Fruit fly (Drosophila melanogaster): ENCODE results near the gene CG14186.

Gene CG14186

DNA sequence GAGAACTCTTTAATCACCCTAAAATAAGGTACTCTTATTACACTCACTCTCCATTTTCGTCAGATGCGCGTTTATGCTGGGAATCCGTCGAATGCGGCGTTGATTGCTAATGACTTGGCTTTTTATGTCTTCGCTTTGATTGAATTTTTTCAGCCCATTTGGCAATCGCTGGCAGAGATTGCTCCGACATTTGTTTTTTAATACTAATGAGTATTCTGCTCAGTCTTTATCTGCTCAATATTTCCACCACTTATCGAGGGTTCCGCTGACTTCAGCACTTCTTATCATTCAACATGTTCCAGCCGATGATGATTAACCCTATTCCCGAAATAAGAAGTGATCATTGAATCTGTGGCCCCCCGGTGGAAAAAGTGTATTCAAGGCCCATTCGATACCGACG lies 28.0 kb upstream of the CG14186 start, which contains the start of gene obst-J:
TSS of gene obst-J (minus strand) at position 101 of the 400 bp plus-strand sequence.
- no peak for TF ChIP-seq H15 (GFP tag; IDR thresholded peaks at IDR 0.05)

- no peak for TF ChIP-seq Hand (GFP tag; optimal IDR thresholded peaks at IDR 0.05)
- TF ChIP-seq Dll (GFP tag; IDR thresholded peaks at IDR 0.05; ENCODE audit: partially characterized antibody) = 0 out of 4 replicates have a peak, but pooled peaks have one; percentile 31
- no peak for TF ChIP-seq dati (GFP tag; IDR thresholded peaks at IDR 0.05)
- no peak for TF ChIP-seq CG13775 (GFP tag; optimal IDR thresholded peaks at IDR 0.05)
- no peak for TF ChIP-seq Hr51 (GFP tag; optimal IDR thresholded peaks at IDR 0.05)
- TF ChIP-seq pum (GFP tag; optimal IDR thresholded peaks at IDR 0.05) = no peak
- no peak for TF ChIP-seq CG34422 (GFP tag; IDR thresholded peaks at IDR 0.05)
- no peak for TF ChIP-seq CG3726 (GFP tag; IDR thresholded peaks at IDR 0.05)
- no peak for TF ChIP-seq CG12769 (tag; optimal IDR thresholded peaks at IDR 0.05)
- no peak for TF ChIP-seq CG32532 (GFP tag; IDR thresholded peaks at IDR 0.05)
- TF ChIP-seq CG4282 (GFP tag; optimal IDR thresholded peaks at IDR 0.05) = no peak
- no peak for TF ChIP-seq CG2712 (tag; optimal IDR thresholded peaks at IDR 0.05)
- TF ChIP-seq CrebB (tag; optimal IDR thresholded peaks at IDR 0.05) = no peak
- no peak for TF ChIP-seq CG14860 (GFP tag; IDR thresholded peaks at IDR 0.05; ENCODE audit: partially characterized antibody)
- peak; percentile 41 for TF ChIP-seq pzg (GFP tag; optimal IDR thresholded peaks at IDR 0.05)
- no peak for TF ChIP-seq CG17912 (GFP tag; optimal IDR thresholded peaks at IDR 0.05)
- no peak for TF ChIP-seq hkb (optimal IDR thresholded peaks at IDR 0.05)
- TF ChIP-seq hkb (GFP tag; IDR thresholded peaks at IDR 0.05) = no peak
- TF ChIP-seq MESR4 (GFP tag; optimal IDR thresholded peaks at IDR 0.05) = peak; percentile 63
- TF ChIP-seq CG18476 (GFP tag; optimal IDR thresholded peaks at IDR 0.05) = no peak
- TF ChIP-seq bbx (GFP tag; IDR thresholded peaks at IDR 0.05; ENCODE audit: partially characterized antibody) = peak; percentile 45
- TF ChIP-seq onecut (GFP tag; IDR thresholded peaks at IDR 0.05) = no peak
- no peak for TF ChIP-seq CG33557 (GFP tag; optimal IDR thresholded peaks at IDR 0.05)
- TF ChIP-seq trem (tag; optimal IDR thresholded peaks at IDR 0.05) = no peak
- TF ChIP-seq CG2120 (GFP tag; optimal IDR thresholded peaks at IDR 0.05) = no peak
- peak; percentile 69 for TF ChIP-seq gfzf (GFP tag; optimal IDR thresholded peaks at IDR 0.05)
- TF ChIP-seq CG43689 (GFP tag; IDR thresholded peaks at IDR 0.05) = no peak
- TF ChIP-seq da (GFP tag; optimal IDR thresholded peaks at IDR 0.05) = no peak
- TF ChIP-seq wdn (GFP tag; IDR thresholded peaks at IDR 0.05) = no peak
- peak; percentile 70 for TF ChIP-seq CG15514 (GFP tag; optimal IDR thresholded peaks at IDR 0.05)
- no peak for TF ChIP-seq Lim3 (GFP tag; IDR thresholded peaks at IDR 0.05)
- peak in 1 of 2 experiments; percentile 66 for TF ChIP-seq tll (GFP tag; optimal IDR thresholded peaks at IDR 0.05)
- TF ChIP-seq ewg (GFP tag; optimal IDR thresholded peaks at IDR 0.05) = no peak
- TF ChIP-seq E2f1 (GFP tag; IDR thresholded peaks at IDR 0.05) = no peak
- peak; percentile 19; the same call in 1 of the 2 replicates for TF ChIP-seq CG13287 (GFP tag; IDR thresholded peaks at IDR 0.05; ENCODE audit: partially characterized antibody)
- TF ChIP-seq Nf-YB (GFP tag; optimal IDR thresholded peaks at IDR 0.05) = no peak
- TF ChIP-seq fd64A (GFP tag; optimal IDR thresholded peaks at IDR 0.05) = no peak
- TF ChIP-seq salm (tag; optimal IDR thresholded peaks at IDR 0.05) = no peak
- peak; percentile 54 for TF ChIP-seq Med (GFP tag)
- no peak for TF ChIP-seq nerfin-1 (tag; optimal IDR thresholded peaks at IDR 0.05)
- no peak for TF ChIP-seq dysf (GFP tag; IDR thresholded peaks at IDR 0.05)
- 0 out of 3 replicates have a peak, but pooled peaks have one; percentile 5 for TF ChIP-seq Opbp (GFP tag; IDR thresholded peaks at IDR 0.05; ENCODE audit: partially characterized antibody)
- peak; percentile 7 for TF ChIP-seq Sin3A (optimal IDR thresholded peaks at IDR 0.05)
- no peak for TF ChIP-seq GATAe (GFP tag; conservative IDR thresholded peaks at IDR 0.05)
- TF ChIP-seq CG18599 (GFP tag; optimal IDR thresholded peaks at IDR 0.05) = no peak
- no peak for TF ChIP-seq ap (GFP tag; IDR thresholded peaks at IDR 0.05)
- TF ChIP-seq HLH3B (GFP tag; IDR thresholded peaks at IDR 0.05) = no peak
- TF ChIP-seq Bteb2 (GFP tag; optimal IDR thresholded peaks at IDR 0.05) = no peak
These were observed 25.4 kb upstream of the CG14186 start, which contains the start of gene gig for dm6 chr3L:20129032-20129431. Gene gig (plus strand): TSS chr3L:20129181.
